Worm (Caenorhabditis elegans): ENCODE data around the gene F02A9.7.

F02A9.7 gene

ce11 chrIII:9054414-9055147 lies 20.9 kb downstream of the F02A9.7 start, which contains the start of gene cls-2 (continued):
- TF ChIP-seq zfh-2 (GFP tag; conservative IDR thresholded peaks at IDR 0.05) (no peak), ztf-25 (GFP tag; IDR thresholded peaks at IDR 0.05) (no peak), Y67H2A.10 (GFP tag; conservative IDR thresholded peaks at IDR 0.05) (no peak), egl-44 (GFP tag; IDR thresholded peaks at IDR 0.05) (no peak), T07F8.4 (tag; optimal IDR thresholded peaks at IDR 0.05) (no peak), cebp-2 (GFP tag; IDR thresholded peaks at IDR 0.05) (no peak), mcd-1 (GFP tag; IDR thresholded peaks at IDR 0.05) (no peak), F55B11.4 (tag; optimal IDR thresholded peaks at IDR 0.05; ENCODE audit: borderline replicate concordance, insufficient read depth) (no peak), pbrm-1 (GFP tag; IDR thresholded peaks at IDR 0.05) (no peak), die-1 (tag; optimal IDR thresholded peaks at IDR 0.05) (no peak), lag-1 (GFP tag; IDR thresholded peaks at IDR 0.05) (no peak), ama-1 (optimal IDR thresholded peaks at IDR 0.05) (peak; percentile 39), ama-1 (GFP tag; optimal IDR thresholded peaks at IDR 0.05) (peak in 1 of 2 experiments; percentile 21), hrde-1 (tag; optimal IDR thresholded peaks at IDR 0.05; ENCODE audit: borderline replicate concordance) (no peak), snpc-1.3 (tag; optimal IDR thresholded peaks at IDR 0.05; ENCODE audit: insufficient read depth) (peak; percentile 43), tbp1 (GFP tag; optimal IDR thresholded peaks at IDR 0.05) (no peak), ets-4 (GFP tag; optimal IDR thresholded peaks at IDR 0.05) (no peak), C06A6.2 (GFP tag; conservative IDR thresholded peaks at IDR 0.05) (no peak), lin-35 (GFP tag; optimal IDR thresholded peaks at IDR 0.05) (no peak), xnd-1 (tag; optimal IDR thresholded peaks at IDR 0.05) (peak; percentile 29), attf-5 (GFP tag; optimal IDR thresholded peaks at IDR 0.05) (no peak), Y53F4B.3 (GFP tag; IDR thresholded peaks at IDR 0.05) (no peak), madf-10 (tag; optimal IDR thresholded peaks at IDR 0.05) (no peak), unc-62 (GFP tag; optimal IDR thresholded peaks at IDR 0.05) (no peak), ceh-27 (GFP tag; optimal IDR thresholded peaks at IDR 0.05) (no peak), ztf-6 (GFP tag; IDR thresholded peaks at IDR 0.05) (no peak), efl-1 (GFP tag; optimal IDR thresholded peaks at IDR 0.05) (peak; percentile 72), let-607 (tag; optimal IDR thresholded peaks at IDR 0.05) (no peak), chd-7 (tag; optimal IDR thresholded peaks at IDR 0.05) (no peak), mes-4 (tag; optimal IDR thresholded peaks at IDR 0.05) (no peak), F10E7.11 (tag; optimal IDR thresholded peaks at IDR 0.05) (no peak), ccch-3 (GFP tag; optimal IDR thresholded peaks at IDR 0.05) (no peak), zim-3 (tag; optimal IDR thresholded peaks at IDR 0.05) (no peak), aptf-2 (GFP tag; conservative IDR thresholded peaks at IDR 0.05) (no peak), ceh-58 (GFP tag; IDR thresholded peaks at IDR 0.05) (no peak), lin-26 (GFP tag; IDR thresholded peaks at IDR 0.05) (no peak), K11D2.4 (GFP tag; IDR thresholded peaks at IDR 0.05) (no peak), let-526 (GFP tag; IDR thresholded peaks at IDR 0.05) (no peak), snpc-1.1 (tag; optimal IDR thresholded peaks at IDR 0.05; ENCODE audit: insufficient read depth) (peak; percentile 6), F49E8.2 (tag; optimal IDR thresholded peaks at IDR 0.05; ENCODE audit: insufficient read depth) (peak; percentile 48), ztf-28 (GFP tag; IDR thresholded peaks at IDR 0.05) (no peak), atf-7 (tag; optimal IDR thresholded peaks at IDR 0.05) (no peak), rpc-1 (optimal IDR thresholded peaks at IDR 0.05) (no peak), rpc-1 (tag; optimal IDR thresholded peaks at IDR 0.05) (no peak), ztf-3 (GFP tag; optimal IDR thresholded peaks at IDR 0.05) (no peak), F22D6.2 (tag; optimal IDR thresholded peaks at IDR 0.05) (no peak), nhr-120 (GFP tag; IDR thresholded peaks at IDR 0.05) (no peak), ceh-79 (tag; optimal IDR thresholded peaks at IDR 0.05) (no peak)

Data from whole organism, young adult.